Fruit fly (Drosophila melanogaster): ENCODE results near the gene CG8132.

DNA sequence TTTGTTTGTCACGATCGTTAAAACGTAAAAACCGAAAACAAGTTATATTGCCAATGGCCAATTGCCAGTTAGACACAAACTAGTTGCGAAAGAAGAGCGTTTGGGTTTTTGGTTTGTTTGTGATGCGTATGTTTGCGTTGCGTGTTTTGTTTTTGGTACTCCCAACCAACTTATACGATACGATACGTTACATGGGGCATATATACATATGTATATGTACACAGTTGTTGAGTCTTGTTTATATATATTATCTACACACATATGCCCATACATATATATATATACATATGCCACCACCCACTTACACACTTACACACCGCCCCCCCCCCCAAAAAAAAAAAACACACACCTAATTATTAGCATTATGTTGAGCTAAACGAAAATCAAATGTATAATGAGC lies 47.0 kb downstream of the CG8132 start:
- no peak for TF ChIP-seq CG8478 (optimal IDR thresholded peaks at IDR 0.05)
- TF ChIP-seq EcR (GFP tag; optimal IDR thresholded peaks at IDR 0.05): no peak
- TF ChIP-seq psq (optimal IDR thresholded peaks at IDR 0.05): no peak
- TF ChIP-seq usp (GFP tag; optimal IDR thresholded peaks at IDR 0.05): no peak
